Worm (Caenorhabditis elegans): ENCODE measurements around the gene C30B5.17.

C30B5.17 gene

ce11 chrII:6248503-6248902, 45.7 kb upstream of the C30B5.17 start (continued):
- no peak for TF ChIP-seq unc-62 (GFP tag; optimal IDR thresholded peaks at IDR 0.05 in 1 of 2)
- no peak for TF ChIP-seq unc-62 (tag; optimal IDR thresholded peaks at IDR 0.05)
- TF ChIP-seq nhr-77 (tag; optimal IDR thresholded peaks at IDR 0.05) = no peak
- TF ChIP-seq pqm-1 (tag; optimal IDR thresholded peaks at IDR 0.05) = no peak
- TF ChIP-seq R02D3.7 (tag; optimal IDR thresholded peaks at IDR 0.05) = no peak
- TF ChIP-seq fos-1 (tag; optimal IDR thresholded peaks at IDR 0.05) = no peak
- peak; percentile 11; the same call in 1 of the 2 replicates for TF ChIP-seq set-16 (GFP tag; IDR thresholded peaks at IDR 0.05)
- TF ChIP-seq ZK546.5 (tag; optimal IDR thresholded peaks at IDR 0.05) = no peak
- TF ChIP-seq spr-1 (tag; optimal IDR thresholded peaks at IDR 0.05) = peak; percentile 45
- TF ChIP-seq ceh-32 (tag; optimal IDR thresholded peaks at IDR 0.05; ENCODE audit: poor library complexity) = no peak
- no peak for TF ChIP-seq snpc-4 (tag; optimal IDR thresholded peaks at IDR 0.05)
- no peak for TF ChIP-seq mdl-1 (tag; optimal IDR thresholded peaks at IDR 0.05)
- no peak for TF ChIP-seq ceh-44 (GFP tag; IDR thresholded peaks at IDR 0.05)
- peak; percentile 13 for TF ChIP-seq unc-130 (GFP tag; optimal IDR thresholded peaks at IDR 0.05)
- peak; percentile 59 for TF ChIP-seq aha-1 (tag)
- peak; percentile 57; the same call in 1 of the 2 replicates for TF ChIP-seq pha-4 (GFP tag; IDR thresholded peaks at IDR 0.05)
- TF ChIP-seq pha-4 (tag; optimal IDR thresholded peaks at IDR 0.05) = no peak
- TF ChIP-seq lin-38 (GFP tag; IDR thresholded peaks at IDR 0.05) = peak; percentile 70
- TF ChIP-seq saeg-2 (GFP tag; IDR thresholded peaks at IDR 0.05) = no peak
- TF ChIP-seq mxl-2 (GFP tag; conservative IDR thresholded peaks at IDR 0.05) = 0 out of 2 replicates have a peak, but pooled peaks have one; percentile 13
- no peak for TF ChIP-seq nhr-42 (GFP tag; IDR thresholded peaks at IDR 0.05)
- TF ChIP-seq zfp-2 (tag; optimal IDR thresholded peaks at IDR 0.05) = no peak
- peak; percentile 67; the same call in 1 of the 2 replicates for TF ChIP-seq php-3 (GFP tag; IDR thresholded peaks at IDR 0.05)
- peak; percentile 77 for TF ChIP-seq lir-3 (tag; optimal IDR thresholded peaks at IDR 0.05)
- TF ChIP-seq ztf-7 (tag; optimal IDR thresholded peaks at IDR 0.05) = no peak
- TF ChIP-seq ceh-62 (tag; optimal IDR thresholded peaks at IDR 0.05) = no peak
- no peak for TF ChIP-seq jun-1 (tag; optimal IDR thresholded peaks at IDR 0.05)
- 0 out of 2 replicates have a peak, but pooled peaks have one; percentile 16 for TF ChIP-seq nhr-41 (GFP tag; IDR thresholded peaks at IDR 0.05)
- TF ChIP-seq rbr-2 (tag; optimal IDR thresholded peaks at IDR 0.05) = peak; percentile 31
- no peak for TF ChIP-seq hif-1 (tag; optimal IDR thresholded peaks at IDR 0.05)
- no peak for TF ChIP-seq egl-27 (tag; optimal IDR thresholded peaks at IDR 0.05)
- no peak for TF ChIP-seq nhr-11 (tag; optimal IDR thresholded peaks at IDR 0.05)
- TF ChIP-seq hlh-30 (tag; optimal IDR thresholded peaks at IDR 0.05; ENCODE audit: insufficient read depth) = peak; percentile 48
- TF ChIP-seq vab-7 (GFP tag; IDR thresholded peaks at IDR 0.05) = no peak; the same call in 1 of the 2 replicates
- TF ChIP-seq dmd-8 (GFP tag; IDR thresholded peaks at IDR 0.05) = peak; percentile 78
- TF ChIP-seq attf-4 (tag; optimal IDR thresholded peaks at IDR 0.05) = no peak
- TF ChIP-seq lin-29 (GFP tag; IDR thresholded peaks at IDR 0.05) = no peak
- 0 out of 2 replicates have a peak, but pooled peaks have one; percentile 35 for TF ChIP-seq dmd-9 (GFP tag; IDR thresholded peaks at IDR 0.05)
- no peak for TF ChIP-seq Y75B8A.6 (GFP tag; IDR thresholded peaks at IDR 0.05)
- TF ChIP-seq T26A8.4 (GFP tag; IDR thresholded peaks at IDR 0.05) = no peak
- no peak for TF ChIP-seq zag-1 (tag; optimal IDR thresholded peaks at IDR 0.05)
- TF ChIP-seq dpl-1 (GFP tag; optimal IDR thresholded peaks at IDR 0.05) = peak; percentile 40
- peak; percentile 70 for TF ChIP-seq lim-7 (GFP tag; IDR thresholded peaks at IDR 0.05)
- TF ChIP-seq nhr-76 (tag; optimal IDR thresholded peaks at IDR 0.05) = no peak
- no peak for TF ChIP-seq sdz-12 (GFP tag; optimal IDR thresholded peaks at IDR 0.05)
- no peak for TF ChIP-seq tag-97 (GFP tag; IDR thresholded peaks at IDR 0.05)
- TF ChIP-seq nhr-10 (tag; optimal IDR thresholded peaks at IDR 0.05) = no peak
- TF ChIP-seq Y105C5A.15 (GFP tag; IDR thresholded peaks at IDR 0.05) = peak; percentile 21; the same call in 1 of the 2 replicates
- peak; percentile 58 for TF ChIP-seq hmg-1.1 (GFP tag; IDR thresholded peaks at IDR 0.05)
- TF ChIP-seq F37D6.2 (tag; optimal IDR thresholded peaks at IDR 0.05) = no peak
- peak; percentile 3 for TF ChIP-seq nhr-28 (tag; optimal IDR thresholded peaks at IDR 0.05)
- peak; percentile 56 for TF ChIP-seq mxl-3 (GFP tag; optimal IDR thresholded peaks at IDR 0.05)
- TF ChIP-seq nhr-237 (tag; optimal IDR thresholded peaks at IDR 0.05) = no peak
